Fruit fly (Drosophila melanogaster) whole organism, prepupa: Measurements from ENCODE around the gene CG5639.

ENCODE experiments used
- Hr39 ChIP-seq: fragments of 200-800 bp; sonication (Bioruptor generic); optimal IDR thresholded peaks from 2 replicates; lab custom pipeline; 2016; ENCODE audit warnings: missing biosample characterization, missing genetic modification characterization
- topi ChIP-seq: fragments of 200-800 bp; sonication (Bioruptor generic); optimal IDR thresholded peaks from 3 replicates; lab custom pipeline; 2016; ENCODE audit warnings: missing biosample characterization, missing genetic modification characterization

DNA sequence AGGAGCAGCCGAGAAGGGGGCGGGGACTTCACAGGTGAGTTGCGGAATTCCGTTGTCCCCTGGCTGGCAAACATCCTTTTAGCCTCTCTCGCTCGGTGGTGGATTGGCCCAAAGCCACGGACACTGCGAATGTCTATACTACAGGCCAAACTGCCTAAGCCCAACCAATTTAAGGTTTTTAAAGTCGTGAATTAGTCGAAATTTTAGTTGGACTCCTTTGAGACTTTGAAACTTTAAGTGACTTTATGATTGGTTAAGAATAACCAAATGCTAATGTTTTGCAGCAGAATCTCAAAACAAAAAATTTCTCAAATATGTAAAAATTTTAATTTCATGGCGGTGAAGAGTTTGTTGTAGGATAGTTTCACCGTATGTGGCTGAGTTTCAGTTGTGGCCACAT, 12.6 kb upstream of the CG5639 start:
- TF ChIP-seq topi (GFP tag; lab: Kevin White, UChicago) (no peak), Hr39 (GFP tag; lab: Kevin White, UChicago) (no peak)
